Worm (Caenorhabditis elegans): ENCODE measurements around the gene srx-104.

The srx-104 gene

ce11 chrII:3681365-3682083 lies 18.0 kb downstream of the srx-104 start, which contains the start of gene F19B10.10:
Gene F19B10.10 (minus strand): TSS chrII:3681415.
- TF ChIP-seq aly-2 (tag; optimal IDR thresholded peaks at IDR 0.05): no peak
- TF ChIP-seq nhr-19 (GFP tag; conservative IDR thresholded peaks at IDR 0.05): no peak
- no peak for TF ChIP-seq irx-1 (tag; optimal IDR thresholded peaks at IDR 0.05)
- TF ChIP-seq F16B12.6 (tag; optimal IDR thresholded peaks at IDR 0.05): no peak
- no peak for TF ChIP-seq lin-39 (tag; optimal IDR thresholded peaks at IDR 0.05)
- TF ChIP-seq lir-3 (tag; optimal IDR thresholded peaks at IDR 0.05; ENCODE audit: poor library complexity): no peak
- TF ChIP-seq dsc-1 (tag; optimal IDR thresholded peaks at IDR 0.05): no peak
- TF ChIP-seq nhr-76 (tag; optimal IDR thresholded peaks at IDR 0.05): no peak
- TF ChIP-seq sup-37 (GFP tag; optimal IDR thresholded peaks at IDR 0.05): no peak
- TF ChIP-seq tlp-1 (tag; optimal IDR thresholded peaks at IDR 0.05): no peak

DNA sequence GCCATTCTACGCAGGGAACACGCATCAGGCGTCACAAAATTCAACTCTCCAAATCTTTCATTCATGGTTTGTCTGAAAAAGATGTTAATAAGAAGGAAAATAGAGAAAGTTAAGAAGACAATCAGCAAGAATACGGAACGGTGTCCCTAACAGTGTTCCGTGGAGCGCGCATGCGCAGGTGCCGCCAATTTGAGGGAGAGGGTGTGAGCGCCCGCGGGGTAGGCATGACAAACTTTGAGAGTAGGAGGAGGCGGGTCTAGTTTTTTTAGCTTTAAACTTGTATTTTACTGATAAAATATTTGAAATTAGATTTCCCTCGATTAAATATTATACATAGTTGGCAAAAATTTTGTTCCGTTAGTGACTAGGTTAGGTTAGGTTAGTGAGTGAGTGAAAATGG lies 19.1 kb downstream of the srx-104 start:
- no peak for TF ChIP-seq fos-1 (tag; optimal IDR thresholded peaks at IDR 0.05)
- no peak for TF ChIP-seq snu-23 (GFP tag; optimal IDR thresholded peaks at IDR 0.05)
- no peak for TF ChIP-seq mab-9 (GFP tag; IDR thresholded peaks at IDR 0.05)
- TF ChIP-seq nhr-11 (tag; optimal IDR thresholded peaks at IDR 0.05): no peak
- TF ChIP-seq dpl-1 (GFP tag; optimal IDR thresholded peaks at IDR 0.05): no peak
- TF ChIP-seq lin-13 (GFP tag; optimal IDR thresholded peaks at IDR 0.05): no peak
- no peak for TF ChIP-seq nhr-76 (tag; optimal IDR thresholded peaks at IDR 0.05)
- TF ChIP-seq efl-1 (optimal IDR thresholded peaks at IDR 0.05): no peak
- no peak for TF ChIP-seq efl-1 (GFP tag; optimal IDR thresholded peaks at IDR 0.05 in 1 of 2)
- no peak for TF ChIP-seq ces-1 (GFP tag; optimal IDR thresholded peaks at IDR 0.05)
- TF ChIP-seq nhr-71 (tag; optimal IDR thresholded peaks at IDR 0.05): no peak
- TF ChIP-seq ceh-63 (GFP tag; optimal IDR thresholded peaks at IDR 0.05): no peak
- no peak for TF ChIP-seq unc-30 (tag; optimal IDR thresholded peaks at IDR 0.05)
- no peak for TF ChIP-seq zag-1 (tag; optimal IDR thresholded peaks at IDR 0.05)

ce11 chrII:3678978-3679377 lies 20.5 kb downstream of the srx-104 start:
- no peak for TF ChIP-seq egl-27 (tag; optimal IDR thresholded peaks at IDR 0.05)
- no peak for TF ChIP-seq ceh-90 (tag; optimal IDR thresholded peaks at IDR 0.05)
- TF ChIP-seq nhr-237 (tag; optimal IDR thresholded peaks at IDR 0.05): no peak

ce11 chrII:3675176-3675575 lies 24.3 kb downstream of the srx-104 start, which contains the start of gene F19B10.2:
Gene F19B10.2 (plus strand): TSS chrII:3675476.
- TF ChIP-seq nhr-28 (tag; optimal IDR thresholded peaks at IDR 0.05): no peak
- no peak for TF ChIP-seq unc-62 (GFP tag; optimal IDR thresholded peaks at IDR 0.05)
- no peak for TF ChIP-seq ceh-90 (tag; optimal IDR thresholded peaks at IDR 0.05)
- no peak for TF ChIP-seq elt-3 (tag; optimal IDR thresholded peaks at IDR 0.05)
- no peak for TF ChIP-seq sptf-1 (tag; optimal IDR thresholded peaks at IDR 0.05)

DNA sequence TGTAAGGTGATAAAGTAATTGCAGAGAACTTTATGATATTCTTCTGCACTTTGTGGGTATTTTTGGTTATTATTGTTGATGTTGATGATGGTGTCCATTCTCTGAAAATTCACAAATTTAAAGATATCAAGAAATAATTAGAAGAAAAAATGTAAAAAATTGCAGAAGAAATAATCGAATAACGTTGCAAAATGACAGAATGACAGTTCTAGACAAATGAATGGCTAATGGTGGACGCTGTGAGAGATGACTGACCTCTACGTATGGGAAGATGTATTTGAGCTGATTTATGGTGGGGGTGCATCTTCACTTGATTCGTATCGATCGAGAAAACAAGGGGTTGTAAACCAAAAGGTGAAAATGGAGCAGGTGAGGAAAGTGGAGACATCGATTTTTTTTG lies 26.0 kb downstream of the srx-104 start, which contains the start of gene sea-1:
TSS of gene sea-1 (minus strand) at position 101 of the 400 bp plus-strand sequence.
- no peak for TF ChIP-seq dsc-1 (tag; optimal IDR thresholded peaks at IDR 0.05)
- no peak for TF ChIP-seq nhr-84 (tag; optimal IDR thresholded peaks at IDR 0.05)
- TF ChIP-seq skn-1 (tag; optimal IDR thresholded peaks at IDR 0.05): no peak
- TF ChIP-seq snpc-4 (tag; optimal IDR thresholded peaks at IDR 0.05): no peak
- TF ChIP-seq pag-3 (tag; optimal IDR thresholded peaks at IDR 0.05; ENCODE audit: borderline replicate concordance, insufficient read depth): no peak
- TF ChIP-seq nhr-77 (tag; optimal IDR thresholded peaks at IDR 0.05): no peak
- no peak for TF ChIP-seq F16B12.6 (tag; optimal IDR thresholded peaks at IDR 0.05)
